Worm (Caenorhabditis elegans): ENCODE data around the gene grl-15.

grl-15 gene

ce11 chrIII:12186111-12186510, 49.7 kb downstream of the grl-15 start, which contains the start of gene lury-1 (continued):
- no peak for TF ChIP-seq rpc-1 (optimal IDR thresholded peaks at IDR 0.05)
- TF ChIP-seq rpc-1 (tag; optimal IDR thresholded peaks at IDR 0.05), result no peak

- TF ChIP-seq F57C9.4 (tag; optimal IDR thresholded peaks at IDR 0.05), result no peak
Observed at ce11 chrIII:12182919-12183318, 52.9 kb downstream of the grl-15 start, which contains the start of gene Y75B8A.10. TSS of gene Y75B8A.10 (minus strand) at chrIII:12183019.

Measured in whole organism, young adult.